Fruit fly (Drosophila melanogaster): Measurements from ENCODE around the gene Tgs1.

Gene Tgs1

dm6 chr3R:18269744-18270348, 14.5 kb downstream of the Tgs1 start (continued):
- TF ChIP-seq Deaf1 (tag; optimal IDR thresholded peaks at IDR 0.05) (peak; percentile 42), Nf-YC (tag; optimal IDR thresholded peaks at IDR 0.05) (peak; percentile 90), CG14050 (GFP tag; IDR thresholded peaks at IDR 0.05) (no peak), klu (GFP tag; IDR thresholded peaks at IDR 0.05) (no peak), pan (optimal IDR thresholded peaks at IDR 0.05) (no peak), pan (GFP tag; optimal IDR thresholded peaks at IDR 0.05 in 1 of 2, IDR thresholded peaks at IDR 0.05 in 1 of 2) (no peak), CG13424 (tag; optimal IDR thresholded peaks at IDR 0.05) (no peak), amos (GFP tag; IDR thresholded peaks at IDR 0.05; ENCODE audit: partially characterized antibody) (no peak), Atf-2 (GFP tag; optimal IDR thresholded peaks at IDR 0.05) (no peak), cato (GFP tag; optimal IDR thresholded peaks at IDR 0.05; ENCODE audit: borderline replicate concordance) (no peak), CG15479 (GFP tag; optimal IDR thresholded peaks at IDR 0.05) (no peak), emc (GFP tag; optimal IDR thresholded peaks at IDR 0.05) (no peak), CG12659 (GFP tag; optimal IDR thresholded peaks at IDR 0.05) (no peak), pho (GFP tag; optimal IDR thresholded peaks at IDR 0.05) (no peak), CG6791 (GFP tag; IDR thresholded peaks at IDR 0.05; ENCODE audit: partially characterized antibody) (no peak), dmrt99B (tag; optimal IDR thresholded peaks at IDR 0.05) (no peak), Hmx (GFP tag; optimal IDR thresholded peaks at IDR 0.05) (no peak), Oli (tag; optimal IDR thresholded peaks at IDR 0.05) (no peak), D19B (GFP tag; optimal IDR thresholded peaks at IDR 0.05) (no peak), sens-2 (GFP tag; IDR thresholded peaks at IDR 0.05) (no peak), CG17359 (tag; optimal IDR thresholded peaks at IDR 0.05) (no peak), Nf-YB (GFP tag; optimal IDR thresholded peaks at IDR 0.05) (peak; percentile 73), Hr78 (GFP tag; optimal IDR thresholded peaks at IDR 0.05) (no peak), eve (GFP tag; optimal IDR thresholded peaks at IDR 0.05) (no peak), CG11398 (GFP tag; optimal IDR thresholded peaks at IDR 0.05) (no peak), CG32772 (GFP tag; IDR thresholded peaks at IDR 0.05) (no peak), CG34224 (GFP tag; IDR thresholded peaks at IDR 0.05; ENCODE audit: partially characterized antibody) (0 out of 3 replicates have a peak, but pooled peaks have one; percentile 15), tx (GFP tag; optimal IDR thresholded peaks at IDR 0.05) (no peak), ewg (GFP tag; optimal IDR thresholded peaks at IDR 0.05) (peak; percentile 96), CG14965 (GFP tag; optimal IDR thresholded peaks at IDR 0.05; ENCODE audit: borderline replicate concordance) (no peak), Trl (optimal IDR thresholded peaks at IDR 0.05) (no peak), Trl (GFP tag; optimal IDR thresholded peaks at IDR 0.05) (no peak), CG8765 (GFP tag; IDR thresholded peaks at IDR 0.05) (no peak), CG11723 (GFP tag; optimal IDR thresholded peaks at IDR 0.05) (no peak), her (GFP tag; optimal IDR thresholded peaks at IDR 0.05) (no peak), h (optimal IDR thresholded peaks at IDR 0.05) (no peak), CG33213 (GFP tag; optimal IDR thresholded peaks at IDR 0.05) (no peak), caup (GFP tag; optimal IDR thresholded peaks at IDR 0.05; ENCODE audit: severe bottlenecking) (no peak), mld (GFP tag; IDR thresholded peaks at IDR 0.05; ENCODE audit: partially characterized antibody) (no peak), pita (GFP tag; optimal IDR thresholded peaks at IDR 0.05) (no peak), CG18599 (GFP tag; optimal IDR thresholded peaks at IDR 0.05) (no peak), ash1 (GFP tag; optimal IDR thresholded peaks at IDR 0.05) (no peak), CG10274 (GFP tag; optimal IDR thresholded peaks at IDR 0.05) (no peak), seq (GFP tag; IDR thresholded peaks at IDR 0.05) (peak; percentile 71; the same call in 1 of the 2 replicates), gsb (GFP tag; IDR thresholded peaks at IDR 0.05) (no peak), Tbp (GFP tag; optimal IDR thresholded peaks at IDR 0.05) (no peak), Camta (GFP tag; optimal IDR thresholded peaks at IDR 0.05) (no peak), CG4360 (GFP tag; IDR thresholded peaks at IDR 0.05) (peak; percentile 91), hth (optimal IDR thresholded peaks at IDR 0.05) (no peak), sr (GFP tag; IDR thresholded peaks at IDR 0.05) (no peak), Sry-δ (GFP tag; optimal IDR thresholded peaks at IDR 0.05) (no peak)
